Fruit fly (Drosophila melanogaster) whole organism, embryonic: ENCODE measurements around the gene CG14694.

ENCODE experiments used
- Abd-B ChIP-seq: fragments of 200-800 bp; sonication (Bioruptor generic); optimal IDR thresholded peaks from 2 replicates; lab custom pipeline; 2018; ENCODE audit warnings: missing biosample characterization, mild to moderate bottlenecking, missing genetic modification characterization, moderate library complexity
- Adf1 ChIP-seq: fragments of 200-800 bp; sonication (Bioruptor generic); IDR thresholded peaks from 2 replicates; pipeline ENCODE4 v1.3.6; 2022; ENCODE audit warnings: missing biosample characterization, missing genetic modification characterization
- Asciz ChIP-seq: fragments of 200-800 bp; sonication (Bioruptor generic); optimal IDR thresholded peaks from 2 replicates; lab custom pipeline; 2017; ENCODE audit warnings: missing biosample characterization, mild to moderate bottlenecking, missing genetic modification characterization, missing genetic modification reagents
- B-H2 ChIP-seq: fragments of 200-800 bp; sonication (Bioruptor generic); optimal IDR thresholded peaks from 2 replicates; lab custom pipeline; 2018; ENCODE audit warnings: missing biosample characterization, mild to moderate bottlenecking, missing genetic modification characterization
- Bteb2 ChIP-seq: fragments of 200-800 bp; sonication (Bioruptor generic); optimal IDR thresholded peaks from 2 replicates; lab custom pipeline; 2016; ENCODE audit warnings: missing biosample characterization, missing genetic modification characterization
- CG1024 ChIP-seq: fragments of 200-800 bp; sonication (Bioruptor generic); IDR thresholded peaks from 2 replicates; pipeline ENCODE4 v1.3.6; 2022; ENCODE audit warnings: missing biosample characterization, missing genetic modification characterization
- CG12071 ChIP-seq: fragments of 200-800 bp; sonication (Bioruptor generic); optimal IDR thresholded peaks from 3 replicates; lab custom pipeline; 2018; ENCODE audit warnings: missing biosample characterization, mild to moderate bottlenecking, missing genetic modification characterization
- CG13775 ChIP-seq: fragments of 200-800 bp; sonication (Bioruptor generic); optimal IDR thresholded peaks from 3 replicates; lab custom pipeline; 2017; ENCODE audit warnings: missing biosample characterization, mild to moderate bottlenecking, missing genetic modification characterization
- CG15601 ChIP-seq: fragments of 200-800 bp; sonication (Bioruptor generic); optimal IDR thresholded peaks from 3 replicates; lab custom pipeline; 2019; ENCODE audit warnings: missing biosample characterization, mild to moderate bottlenecking, missing genetic modification characterization, moderate library complexity
- CG18011 ChIP-seq: fragments of 200-800 bp; sonication (Bioruptor generic); optimal IDR thresholded peaks from 2 replicates; lab custom pipeline; 2017; ENCODE audit warnings: missing biosample characterization, missing genetic modification characterization, mild to moderate bottlenecking, moderate library complexity, missing genotype
- CG18619 ChIP-seq: fragments of 200-800 bp; sonication (Bioruptor generic); optimal IDR thresholded peaks from 3 replicates; lab custom pipeline; 2017; ENCODE audit warnings: missing biosample characterization, mild to moderate bottlenecking, missing genetic modification characterization
- CG18764 ChIP-seq: fragments of 200-800 bp; sonication (Bioruptor generic); optimal IDR thresholded peaks from 3 replicates; lab custom pipeline; 2016; ENCODE audit warnings: missing biosample characterization, missing genetic modification characterization
- CG2678 ChIP-seq: fragments of 200-800 bp; sonication (Bioruptor generic); optimal IDR thresholded peaks from 3 replicates; lab custom pipeline; 2019; ENCODE audit warnings: missing biosample characterization, mild to moderate bottlenecking, missing genetic modification characterization, moderate library complexity
- CG4282 ChIP-seq: fragments of 200-800 bp; sonication (Bioruptor generic); optimal IDR thresholded peaks from 2 replicates; lab custom pipeline; 2016; ENCODE audit warnings: missing biosample characterization, missing genetic modification characterization
- CG4707 ChIP-seq: fragments of 200-800 bp; sonication (Bioruptor generic); optimal IDR thresholded peaks from 2 replicates; lab custom pipeline; 2018; ENCODE audit warnings: missing biosample characterization, mild to moderate bottlenecking, missing genetic modification characterization, moderate library complexity
- CG7271 ChIP-seq: fragments of 200-800 bp; sonication (Bioruptor generic); optimal IDR thresholded peaks from 2 replicates; lab custom pipeline; 2018; ENCODE audit warnings: missing biosample characterization, mild to moderate bottlenecking, missing genetic modification characterization, moderate library complexity
- CG7745 ChIP-seq: fragments of 200-800 bp; sonication (Bioruptor generic); optimal IDR thresholded peaks from 2 replicates; lab custom pipeline; 2018; ENCODE audit warnings: missing biosample characterization, mild to moderate bottlenecking, missing genetic modification characterization, moderate library complexity
- CG7963 ChIP-seq: fragments of 200-800 bp; sonication (Bioruptor generic); IDR thresholded peaks from 3 replicates; pipeline ENCODE4 v1.3.6; 2022; ENCODE audit warnings: missing biosample characterization, missing genetic modification characterization; ENCODE audit not compliant: partially characterized antibody
- CG8290 ChIP-seq, 3 experiments: fragments of 200-800 bp; sonication (Bioruptor generic); optimal IDR thresholded peaks; 2 replicates each; lab custom pipeline; 2016 to 2019; ENCODE audit warnings: missing biosample characterization in 3 of 3, missing genetic modification characterization in 3 of 3, mild to moderate bottlenecking in 2 of 3, moderate library complexity in 1 of 3
- CG8944 ChIP-seq: fragments of 200-800 bp; sonication (Bioruptor generic); optimal IDR thresholded peaks from 3 replicates; lab custom pipeline; 2016; ENCODE audit warnings: missing biosample characterization, missing genetic modification characterization
- CG9932 ChIP-seq: fragments of 200-800 bp; sonication (Bioruptor generic); IDR thresholded peaks from 2 replicates; pipeline ENCODE4 v1.3.6; 2022; ENCODE audit warnings: missing biosample characterization, missing genetic modification characterization
- Chrac-16 ChIP-seq: fragments of 200-800 bp; sonication (Bioruptor generic); optimal IDR thresholded peaks from 3 replicates; lab custom pipeline; 2016; ENCODE audit warnings: missing biosample characterization, missing genetic modification characterization
- Dip3 ChIP-seq: fragments of 200-800 bp; sonication (Bioruptor generic); optimal IDR thresholded peaks from 3 replicates; lab custom pipeline; 2016; ENCODE audit warnings: missing biosample characterization, missing genetic modification characterization
- H2.0 ChIP-seq: fragments of 200-800 bp; sonication (Bioruptor generic); IDR thresholded peaks from 2 replicates; pipeline ENCODE4 v1.3.6; 2022; ENCODE audit warnings: missing biosample characterization, missing genetic modification characterization
- HLH4C ChIP-seq: fragments of 200-800 bp; sonication (Bioruptor generic); IDR thresholded peaks from 3 replicates; pipeline ENCODE4 v1.3.6; 2022; ENCODE audit warnings: missing biosample characterization, missing genetic modification characterization; ENCODE audit not compliant: partially characterized antibody
- Mes4 ChIP-seq: fragments of 200-800 bp; sonication (Bioruptor generic); optimal IDR thresholded peaks from 2 replicates; lab custom pipeline; 2016; ENCODE audit warnings: missing biosample characterization, missing genetic modification characterization
- Myb ChIP-seq: fragments of 200-800 bp; sonication (Bioruptor generic); optimal IDR thresholded peaks from 2 replicates; lab custom pipeline; 2016; ENCODE audit warnings: missing biosample characterization, missing genetic modification characterization
- Rfx ChIP-seq: fragments of 200-800 bp; sonication (Bioruptor generic); IDR thresholded peaks from 2 replicates; pipeline ENCODE4 v1.3.6; 2022; ENCODE audit warnings: missing biosample characterization, missing genetic modification characterization
- Six4 ChIP-seq: fragments of 200-800 bp; sonication (Bioruptor generic); optimal IDR thresholded peaks from 2 replicates; lab custom pipeline; 2016; ENCODE audit warnings: missing biosample characterization, missing genetic modification characterization
- Sry-δ ChIP-seq: fragments of 200-800 bp; sonication (Bioruptor generic); optimal IDR thresholded peaks from 2 replicates; lab custom pipeline; 2016; ENCODE audit warnings: missing biosample characterization, missing genetic modification characterization
- Stat92E ChIP-seq, 3 experiments: fragments of >200 bp in 2 of 3; fragments of 200-800 bp in 1 of 3; sonication (Bioruptor generic) in 1 of 3; optimal IDR thresholded peaks; 2 replicates each; lab custom pipeline; 2017 to 2019; ENCODE audit warnings: missing biosample characterization in 3 of 3, missing genetic modification characterization in 3 of 3, mild to moderate bottlenecking in 1 of 3, moderate library complexity in 1 of 3
- YL-1 ChIP-seq: fragments of 200-800 bp; sonication (Bioruptor generic); optimal IDR thresholded peaks from 3 replicates; lab custom pipeline; 2017; ENCODE audit warnings: missing biosample characterization, mild to moderate bottlenecking, missing genetic modification characterization
- ash1 ChIP-seq: fragments of 200-800 bp; sonication (Bioruptor generic); optimal IDR thresholded peaks from 2 replicates; lab custom pipeline; 2018; ENCODE audit warnings: missing biosample characterization, mild to moderate bottlenecking, missing genetic modification characterization
- dmrt11E ChIP-seq: fragments of 200-800 bp; sonication (Bioruptor generic); optimal IDR thresholded peaks from 3 replicates; lab custom pipeline; 2018; ENCODE audit warnings: missing biosample characterization, mild to moderate bottlenecking, missing genetic modification characterization, moderate library complexity
- kah ChIP-seq: fragments of 200-800 bp; sonication (Bioruptor generic); optimal IDR thresholded peaks from 2 replicates; lab custom pipeline; 2018; ENCODE audit warnings: missing biosample characterization, mild to moderate bottlenecking, missing genetic modification characterization
- kni ChIP-seq: fragments of 200-800 bp; sonication (Bioruptor generic); optimal IDR thresholded peaks from 3 replicates; lab custom pipeline; 2017; ENCODE audit warnings: mild to moderate bottlenecking, missing biosample characterization, missing genetic modification reagents, missing genetic modification characterization
- maf-S ChIP-seq: fragments of 200-800 bp; sonication (Bioruptor generic); optimal IDR thresholded peaks from 2 replicates; lab custom pipeline; 2016; ENCODE audit warnings: missing biosample characterization, missing genetic modification characterization
- pan ChIP-seq, 4 experiments: fragments of >200 bp in 3 of 4; fragments of 200-800 bp in 1 of 4; sonication (Bioruptor generic) in 1 of 4; optimal IDR thresholded peaks in 3 of 4; IDR thresholded peaks in 1 of 4; 2 replicates each; pipeline versions ENCODE4 v1.3.6 to Lab custom; 2017 to 2022; ENCODE audit warnings: missing biosample characterization in 2 of 4, missing genetic modification characterization in 2 of 4, mixed read lengths in 1 of 4
- pb ChIP-seq: fragments of 200-800 bp; sonication (Bioruptor generic); optimal IDR thresholded peaks from 3 replicates; lab custom pipeline; 2016; ENCODE audit warnings: missing biosample characterization, missing genetic modification characterization
- prd ChIP-seq, 3 experiments: fragments of >200 bp in 2 of 3; fragments of 200-800 bp in 1 of 3; sonication (Bioruptor generic) in 1 of 3; optimal IDR thresholded peaks in 2 of 3; IDR thresholded peaks in 1 of 3; 2 replicates in 2 of 3; 3 replicates in 1 of 3; pipeline versions ENCODE4 v1.3.6 to Lab custom; 2017 to 2022; ENCODE audit warnings: missing biosample characterization in 1 of 3, missing genetic modification characterization in 1 of 3
- ro ChIP-seq: fragments of 200-800 bp; sonication (Bioruptor generic); IDR thresholded peaks from 2 replicates; pipeline ENCODE4 v1.3.6; 2022; ENCODE audit warnings: missing biosample characterization, missing genetic modification characterization
- run ChIP-seq: fragments of 200-800 bp; sonication (Bioruptor generic); optimal IDR thresholded peaks from 3 replicates; lab custom pipeline; 2018; ENCODE audit warnings: missing biosample characterization, mild to moderate bottlenecking, missing genetic modification characterization
- sens ChIP-seq: fragments of 200-800 bp; sonication (Bioruptor generic); peaks from one replicate; lab custom pipeline; 2016; ENCODE audit warnings: missing biosample characterization, missing genetic modification characterization
- sens-2 ChIP-seq: fragments of 200-800 bp; sonication (Bioruptor generic); IDR thresholded peaks from 2 replicates; pipeline ENCODE4 v1.3.6; 2022; ENCODE audit warnings: missing biosample characterization, missing genetic modification characterization
- sima ChIP-seq: fragments of 200-800 bp; sonication (Bioruptor generic); optimal IDR thresholded peaks from 2 replicates; lab custom pipeline; 2016; ENCODE audit warnings: missing biosample characterization, missing genetic modification characterization
- twi ChIP-seq: fragments of 200-800 bp; optimal IDR thresholded peaks from 2 replicates; lab custom pipeline; 2019; ENCODE audit warnings: missing biosample characterization, mild to moderate bottlenecking, missing genetic modification characterization, moderate library complexity
- vfl ChIP-seq: fragments of 200-800 bp; sonication (Bioruptor generic); optimal IDR thresholded peaks from 2 replicates; lab custom pipeline; 2016; ENCODE audit warnings: missing biosample characterization, missing genetic modification characterization

CG14694 gene

DNA sequence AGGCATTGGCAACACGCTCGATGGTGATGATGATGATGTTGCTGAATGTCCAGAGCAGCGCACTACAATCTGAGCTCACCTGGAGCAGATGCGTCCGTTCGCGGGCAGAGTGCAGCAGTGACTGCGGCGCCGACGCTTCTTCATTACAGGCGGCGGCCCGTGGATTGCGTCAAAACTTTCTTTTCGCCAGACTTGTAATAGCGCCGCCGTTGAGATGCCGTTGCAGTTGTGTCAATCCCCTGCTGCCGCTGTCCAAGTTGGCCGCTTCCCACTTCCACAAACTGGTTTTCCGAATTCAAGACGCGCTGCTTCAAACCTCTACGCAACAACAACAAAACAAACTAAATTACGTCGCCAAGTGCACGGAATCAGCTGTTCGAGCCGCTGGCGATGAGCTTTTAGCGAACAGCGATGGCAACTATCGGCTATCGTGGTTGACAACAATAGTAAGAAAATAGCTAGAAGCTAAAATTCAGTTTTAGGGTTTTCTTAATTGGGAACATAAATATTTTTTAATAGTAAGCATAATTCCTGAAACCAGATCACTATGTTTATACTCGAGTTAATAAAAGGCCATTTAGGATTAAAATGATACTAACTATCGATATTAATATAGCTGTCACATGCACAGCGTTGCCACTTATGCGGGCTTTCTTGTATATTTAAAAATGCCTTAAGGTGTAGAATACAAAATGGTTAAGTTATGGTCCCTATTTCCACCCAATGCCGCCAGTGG is 22.4 kb upstream of the CG14694 start, which contains the start of gene Tpc1 (continued):
- TF ChIP-seq run (tag; lab: Kevin White, UChicago): no peak
- peak; percentile 48 for TF ChIP-seq CG15601 (tag; lab: Kevin White, UChicago)
- no peak for TF ChIP-seq CG7745 (tag; lab: Kevin White, UChicago)
- peak; percentile 25 for TF ChIP-seq CG18619 (GFP tag; lab: Kevin White, UChicago)
- TF ChIP-seq sens (GFP tag; lab: Kevin White, UChicago): peak; percentile 91
- TF ChIP-seq sima (GFP tag; lab: Kevin White, UChicago): no peak
- TF ChIP-seq Bteb2 (GFP tag; lab: Kevin White, UChicago): peak; percentile 15
- TF ChIP-seq Abd-B (GFP tag; lab: Kevin White, UChicago): peak; percentile 48
- TF ChIP-seq YL-1 (GFP tag; lab: Kevin White, UChicago): peak; percentile 23
- no peak for TF ChIP-seq ash1 (GFP tag; lab: Kevin White, UChicago)
- peak; percentile 30 for TF ChIP-seq CG8290 (GFP tag; optimal IDR thresholded peaks at IDR 0.05; lab: Kevin White, UChicago)
- no peak for TF ChIP-seq CG8290 (tag; optimal IDR thresholded peaks at IDR 0.05; lab: Kevin White, UChicago)
- TF ChIP-seq CG18011 (GFP tag; lab: Kevin White, UChicago): no peak
- TF ChIP-seq Rfx (GFP tag; lab: Robert Waterston, UW): peak; percentile 51
- TF ChIP-seq Chrac-16 (GFP tag; lab: Kevin White, UChicago): peak; percentile 24
- peak; percentile 77 for TF ChIP-seq HLH4C (GFP tag; lab: Robert Waterston, UW)
- TF ChIP-seq CG8944 (GFP tag; lab: Kevin White, UChicago): no peak
- TF ChIP-seq Stat92E (GFP tag; optimal IDR thresholded peaks at IDR 0.05; lab: Kevin White, UChicago): peak in 1 of 3 experiments; percentile 54
- TF ChIP-seq kah (GFP tag; lab: Kevin White, UChicago): no peak
- TF ChIP-seq pb (GFP tag; lab: Kevin White, UChicago): no peak
- TF ChIP-seq Asciz: no peak
- TF ChIP-seq CG7271 (tag; lab: Kevin White, UChicago): no peak
- TF ChIP-seq maf-S (GFP tag; lab: Kevin White, UChicago): peak; percentile 41
- peak; percentile 88 for TF ChIP-seq Sry-δ (GFP tag; lab: Kevin White, UChicago)
- TF ChIP-seq CG1024 (GFP tag; lab: Robert Waterston, UW): 0 out of 2 replicates have a peak, but pooled peaks have one; percentile 18
- no peak for TF ChIP-seq CG4707 (GFP tag; lab: Kevin White, UChicago)
- TF ChIP-seq Adf1 (GFP tag; lab: Robert Waterston, UW): peak; percentile 46; the same call in 1 of the 2 replicates
- TF ChIP-seq Six4 (GFP tag; lab: Kevin White, UChicago): no peak
- no peak for TF ChIP-seq Mes4 (GFP tag; lab: Kevin White, UChicago)
- no peak for TF ChIP-seq CG12071
- no peak for TF ChIP-seq CG4282 (GFP tag; lab: Kevin White, UChicago)
- peak; percentile 40 for TF ChIP-seq Dip3 (GFP tag; lab: Kevin White, UChicago)
- peak; percentile 30 for TF ChIP-seq dmrt11E (tag; lab: Kevin White, UChicago)
- TF ChIP-seq twi (tag; lab: Kevin White, UChicago): peak; percentile 14
- no peak for TF ChIP-seq ro (GFP tag; lab: Robert Waterston, UW)
- 0 out of 2 replicates have a peak, but pooled peaks have one; percentile 10 for TF ChIP-seq H2.0 (GFP tag; lab: Robert Waterston, UW)
- peak; percentile 39 for TF ChIP-seq B-H2 (GFP tag; lab: Kevin White, UChicago)
- TF ChIP-seq CG9932 (GFP tag; lab: Robert Waterston, UW): peak; percentile 72
- TF ChIP-seq Myb (GFP tag; lab: Kevin White, UChicago): peak; percentile 39
- peak; percentile 33 for TF ChIP-seq CG2678
- TF ChIP-seq prd (optimal IDR thresholded peaks at IDR 0.05; lab: Kevin White, UChicago): no peak
- TF ChIP-seq prd (GFP tag; IDR thresholded peaks at IDR 0.05; lab: Robert Waterston, UW): peak; percentile 29; the same call in 1 of the 3 replicates
- TF ChIP-seq kni (GFP tag; lab: Kevin White, UChicago): peak; percentile 59
- peak; percentile 60 for TF ChIP-seq CG13775
- no peak for TF ChIP-seq sens-2 (GFP tag; lab: Robert Waterston, UW)
- TF ChIP-seq vfl: no peak
- no peak for TF ChIP-seq pan (optimal IDR thresholded peaks at IDR 0.05; lab: Kevin White, UChicago)
- peak in 1 of 2 experiments; percentile 26 for TF ChIP-seq pan (GFP tag; optimal IDR thresholded peaks at IDR 0.05 in 1 of 2, IDR thresholded peaks at IDR 0.05 in 1 of 2)
- peak; percentile 47; the same call in 2 of the 3 replicates for TF ChIP-seq CG7963
- no peak for TF ChIP-seq CG18764 (GFP tag; lab: Kevin White, UChicago)
